1 worm cellular context compared by ENCODE assay signal in genomic region chrII:173679-174078, ce11.
TF ChIP-seq lines count a peak whose summit lies in the region.

Gene T01D1.7 (minus strand): TSS chrII:173779.

TF ChIP-seq in whole organism, L1 larva, 84 proteins besides CTCF, POLR2A, EP300 and RAD21 (continued from another document):
- TF ChIP-seq nhr-19 (GFP tag; conservative IDR thresholded peaks at IDR 0.05; lab: Robert Waterston, UW) (no peak), elt-3 (tag; optimal IDR thresholded peaks at IDR 0.05; lab: Kevin White, UChicago) (no peak), zip-4 (GFP tag; optimal IDR thresholded peaks at IDR 0.05; lab: Kevin White, UChicago) (no peak), nhr-28 (tag; optimal IDR thresholded peaks at IDR 0.05; lab: Kevin White, UChicago) (no peak)
